Fruit fly (Drosophila melanogaster) whole organism, embryonic: ENCODE measurements around the gene ClC-c.

Experiments
- CG10431 ChIP-seq: fragments of 200-800 bp; sonication (Bioruptor generic); optimal IDR thresholded peaks from 3 replicates; lab custom pipeline; 2018; ENCODE audit warnings: missing biosample characterization, mild to moderate bottlenecking, missing genetic modification characterization
- CG10543 ChIP-seq: fragments of 200-800 bp; sonication (Bioruptor generic); optimal IDR thresholded peaks from 3 replicates; lab custom pipeline; 2017; ENCODE audit warnings: missing biosample characterization, mild to moderate bottlenecking, missing genetic modification characterization, moderate library complexity
- CG10565 ChIP-seq: fragments of 200-800 bp; sonication (Bioruptor generic); optimal IDR thresholded peaks from 3 replicates; lab custom pipeline; 2016; ENCODE audit warnings: missing biosample characterization, mild to moderate bottlenecking, missing genetic modification characterization
- CG11560 ChIP-seq: fragments of 200-800 bp; sonication (Bioruptor generic); IDR thresholded peaks from 3 replicates; pipeline ENCODE4 v1.3.6; 2022; ENCODE audit warnings: missing biosample characterization, missing genetic modification characterization
- CG12104 ChIP-seq: fragments of 200-800 bp; sonication (Bioruptor generic); optimal IDR thresholded peaks from 3 replicates; lab custom pipeline; 2016; ENCODE audit warnings: missing biosample characterization, missing genetic modification characterization
- CG12659 ChIP-seq: fragments of 200-800 bp; sonication (Bioruptor generic); optimal IDR thresholded peaks from 3 replicates; lab custom pipeline; 2017; ENCODE audit warnings: mild to moderate bottlenecking, missing biosample characterization, missing genetic modification reagents, missing genetic modification characterization
- CG14014 ChIP-seq: fragments of 200-800 bp; sonication (Bioruptor generic); IDR thresholded peaks from 2 replicates; pipeline ENCODE4 v1.3.6; 2022; ENCODE audit warnings: missing biosample characterization, missing genetic modification characterization
- CG16813 ChIP-seq: fragments of 200-800 bp; sonication (Bioruptor generic); IDR thresholded peaks from 3 replicates; pipeline ENCODE4 v1.3.6; 2022; ENCODE audit warnings: missing biosample characterization, missing genetic modification characterization; ENCODE audit not compliant: partially characterized antibody
- CG17328 ChIP-seq: fragments of 200-800 bp; sonication (Bioruptor generic); IDR thresholded peaks from 2 replicates; pipeline ENCODE4 v1.3.6; 2022; ENCODE audit warnings: missing biosample characterization, missing genetic modification characterization
- CG18619 ChIP-seq: fragments of 200-800 bp; sonication (Bioruptor generic); optimal IDR thresholded peaks from 3 replicates; lab custom pipeline; 2017; ENCODE audit warnings: missing biosample characterization, mild to moderate bottlenecking, missing genetic modification characterization
- CG18764 ChIP-seq: fragments of 200-800 bp; sonication (Bioruptor generic); optimal IDR thresholded peaks from 3 replicates; lab custom pipeline; 2016; ENCODE audit warnings: missing biosample characterization, missing genetic modification characterization
- CG30403 ChIP-seq: fragments of 200-800 bp; sonication (Bioruptor generic); optimal IDR thresholded peaks from 3 replicates; lab custom pipeline; 2016; ENCODE audit warnings: missing biosample characterization, missing genetic modification characterization
- CG3065 ChIP-seq: fragments of 200-800 bp; sonication (Bioruptor generic); optimal IDR thresholded peaks from 2 replicates; lab custom pipeline; 2016; ENCODE audit warnings: missing biosample characterization, missing genetic modification characterization
- CG3726 ChIP-seq: fragments of 200-800 bp; sonication (Bioruptor generic); IDR thresholded peaks from 3 replicates; pipeline ENCODE4, ENCODE4 v1.3.6; 2022; ENCODE audit warnings: missing biosample characterization, missing genetic modification characterization
- CG3838 ChIP-seq: fragments of 200-800 bp; sonication (Bioruptor generic); optimal IDR thresholded peaks from 3 replicates; lab custom pipeline; 2016; ENCODE audit warnings: missing biosample characterization, missing genetic modification characterization
- CG4424 ChIP-seq: fragments of 200-800 bp; sonication (Bioruptor generic); optimal IDR thresholded peaks from 3 replicates; lab custom pipeline; 2016; ENCODE audit warnings: missing biosample characterization, missing genetic modification characterization
- CG5245 ChIP-seq: fragments of 200-800 bp; sonication (Bioruptor generic); optimal IDR thresholded peaks from 3 replicates; lab custom pipeline; 2016; ENCODE audit warnings: missing biosample characterization, missing genetic modification characterization
- CG5953 ChIP-seq: fragments of 200-800 bp; sonication (Bioruptor generic); IDR thresholded peaks from 2 replicates; pipeline ENCODE4 v1.3.6; 2022; ENCODE audit warnings: missing biosample characterization, missing genetic modification characterization
- CG7839 ChIP-seq: fragments of 200-800 bp; sonication (Bioruptor generic); optimal IDR thresholded peaks from 3 replicates; lab custom pipeline; 2018; ENCODE audit warnings: missing biosample characterization, mild to moderate bottlenecking, missing genetic modification characterization, moderate library complexity
- CG8478 ChIP-seq: fragments of >200 bp; optimal IDR thresholded peaks from 2 replicates; lab custom pipeline; 2018
- CG9437 ChIP-seq: fragments of 200-800 bp; sonication (Bioruptor generic); optimal IDR thresholded peaks from 2 replicates; lab custom pipeline; 2018; ENCODE audit warnings: missing biosample characterization, mild to moderate bottlenecking, missing genetic modification characterization
- CG9609 ChIP-seq: fragments of 200-800 bp; sonication (Bioruptor generic); optimal IDR thresholded peaks from 3 replicates; lab custom pipeline; 2016; ENCODE audit warnings: missing biosample characterization, missing genetic modification characterization
- Chrac-16 ChIP-seq: fragments of 200-800 bp; sonication (Bioruptor generic); optimal IDR thresholded peaks from 3 replicates; lab custom pipeline; 2016; ENCODE audit warnings: missing biosample characterization, missing genetic modification characterization
- D19B ChIP-seq: fragments of 200-800 bp; sonication (Bioruptor generic); optimal IDR thresholded peaks from 2 replicates; lab custom pipeline; 2017; ENCODE audit warnings: missing biosample characterization, mild to moderate bottlenecking, missing genetic modification characterization
- Dfd ChIP-seq, 2 experiments: fragments of >200 bp; optimal IDR thresholded peaks; 2 replicates each; lab custom pipeline; 2017; ENCODE audit warnings: missing biosample characterization in 2 of 2, missing genetic modification characterization in 2 of 2
- Fer1 ChIP-seq: fragments of 200-800 bp; sonication (Bioruptor generic); optimal IDR thresholded peaks from 2 replicates; lab custom pipeline; 2017; ENCODE audit warnings: missing biosample characterization, mild to moderate bottlenecking, missing genetic modification characterization
- H15 ChIP-seq: fragments of 200-800 bp; sonication (Bioruptor generic); IDR thresholded peaks from 3 replicates; pipeline ENCODE4 v1.3.6; 2022; ENCODE audit warnings: missing biosample characterization, missing genetic modification characterization
- Mad ChIP-seq: fragments of 200-800 bp; sonication (Bioruptor generic); optimal IDR thresholded peaks from 2 replicates; lab custom pipeline; 2016; ENCODE audit warnings: missing biosample characterization, missing genetic modification characterization
- Med ChIP-seq: fragments of 200-800 bp; sonication (Bioruptor generic); peaks from one replicate; lab custom pipeline; 2016; ENCODE audit warnings: missing biosample characterization, missing genetic modification characterization, mild to moderate bottlenecking, inconsistent platforms, moderate library complexity
- Meics ChIP-seq: fragments of 200-800 bp; sonication (Bioruptor generic); optimal IDR thresholded peaks from 2 replicates; lab custom pipeline; 2017; ENCODE audit warnings: missing biosample characterization, mild to moderate bottlenecking, missing genetic modification characterization
- Oaz ChIP-seq: fragments of 200-800 bp; sonication (Bioruptor generic); IDR thresholded peaks from 2 replicates; pipeline ENCODE4 v1.3.6; 2022; ENCODE audit warnings: missing biosample characterization, missing genetic modification characterization
- Optix ChIP-seq: fragments of 200-800 bp; sonication (Bioruptor generic); IDR thresholded peaks from 3 replicates; pipeline ENCODE4 v1.3.6; 2022; ENCODE audit warnings: missing biosample characterization, missing genetic modification characterization
- Sox102F ChIP-seq: fragments of 200-800 bp; sonication (Bioruptor generic); optimal IDR thresholded peaks from 2 replicates; lab custom pipeline; 2018; ENCODE audit warnings: missing biosample characterization, mild to moderate bottlenecking, missing genetic modification characterization, moderate library complexity
- Tbp ChIP-seq: fragments of >200 bp; optimal IDR thresholded peaks from 2 replicates; lab custom pipeline; 2018; ENCODE audit warnings: missing biosample characterization, missing genetic modification characterization
- cg ChIP-seq: fragments of 200-800 bp; sonication (Bioruptor generic); optimal IDR thresholded peaks from 3 replicates; lab custom pipeline; 2019; ENCODE audit warnings: missing biosample characterization, mild to moderate bottlenecking, missing genetic modification characterization, moderate library complexity
- gfzf ChIP-seq: fragments of 200-800 bp; sonication (Bioruptor generic); optimal IDR thresholded peaks from 2 replicates; lab custom pipeline; 2016; ENCODE audit warnings: missing biosample characterization, mild to moderate bottlenecking, missing genetic modification characterization, moderate library complexity
- her ChIP-seq: fragments of 200-800 bp; sonication (Bioruptor generic); optimal IDR thresholded peaks from 2 replicates; lab custom pipeline; 2016; ENCODE audit warnings: missing biosample characterization, missing genetic modification characterization
- klu ChIP-seq: fragments of 200-800 bp; sonication (Bioruptor generic); IDR thresholded peaks from 2 replicates; pipeline ENCODE4 v1.3.6; 2022; ENCODE audit warnings: missing biosample characterization, missing genetic modification characterization
- lola ChIP-seq, 3 experiments: fragments of >200 bp in 2 of 3; fragments of 200-800 bp in 1 of 3; sonication (Bioruptor generic) in 1 of 3; optimal IDR thresholded peaks; 2 replicates each; lab custom pipeline; 2017 to 2019; ENCODE audit warnings: missing biosample characterization in 3 of 3, missing genetic modification characterization in 3 of 3, mild to moderate bottlenecking in 1 of 3, moderate library complexity in 1 of 3
- nau ChIP-seq: fragments of 200-800 bp; sonication (Bioruptor generic); optimal IDR thresholded peaks from 3 replicates; lab custom pipeline; 2017; ENCODE audit warnings: missing biosample characterization, mild to moderate bottlenecking, missing genetic modification characterization, missing genetic modification reagents
- nmo ChIP-seq: fragments of 200-800 bp; sonication (Bioruptor generic); optimal IDR thresholded peaks from 2 replicates; lab custom pipeline; 2018; ENCODE audit warnings: missing biosample characterization, mild to moderate bottlenecking, missing genetic modification characterization, moderate library complexity
- otp ChIP-seq: fragments of 200-800 bp; sonication (Bioruptor generic); IDR thresholded peaks from 3 replicates; pipeline ENCODE4, ENCODE4 v1.3.6; 2022; ENCODE audit warnings: missing biosample characterization, missing genetic modification characterization
- phol ChIP-seq: fragments of 200-800 bp; sonication (Bioruptor generic); optimal IDR thresholded peaks from 3 replicates; lab custom pipeline; 2018; ENCODE audit warnings: missing biosample characterization, mild to moderate bottlenecking, missing genetic modification characterization, moderate library complexity
- pita ChIP-seq: fragments of 200-800 bp; sonication (Bioruptor generic); optimal IDR thresholded peaks from 2 replicates; lab custom pipeline; 2017; ENCODE audit warnings: missing biosample characterization, mild to moderate bottlenecking, missing genetic modification characterization
- seq ChIP-seq: fragments of 200-800 bp; sonication (Bioruptor generic); IDR thresholded peaks from 2 replicates; pipeline ENCODE4 v1.3.6; 2022; ENCODE audit warnings: missing biosample characterization, missing genetic modification characterization
- shn ChIP-seq: fragments of 200-800 bp; sonication (Bioruptor generic); optimal IDR thresholded peaks from 3 replicates; lab custom pipeline; 2016; ENCODE audit warnings: missing biosample characterization, missing genetic modification characterization
- so ChIP-seq: fragments of 200-800 bp; sonication (Bioruptor generic); IDR thresholded peaks from 3 replicates; pipeline ENCODE4 v1.3.6; 2022; ENCODE audit warnings: missing biosample characterization, missing genetic modification characterization
- tin ChIP-seq: fragments of 200-800 bp; sonication (Bioruptor generic); optimal IDR thresholded peaks from 3 replicates; lab custom pipeline; 2016; ENCODE audit warnings: missing biosample characterization, missing genetic modification characterization
- trh ChIP-seq: fragments of 200-800 bp; sonication (Bioruptor generic); optimal IDR thresholded peaks from 2 replicates; lab custom pipeline; 2016; ENCODE audit warnings: missing biosample characterization, missing genetic modification characterization
- vfl ChIP-seq: fragments of 200-800 bp; sonication (Bioruptor generic); optimal IDR thresholded peaks from 2 replicates; lab custom pipeline; 2016; ENCODE audit warnings: missing biosample characterization, missing genetic modification characterization

The ClC-c gene

dm6 chr3L:16131264-16132066, 41.2 kb downstream of the ClC-c start, which contains the start of the genes Trs20 and elg1 (continued):
- TF ChIP-seq CG4424 (GFP tag; lab: Kevin White, UChicago) = peak; percentile 43
- peak in 1 of 3 experiments; percentile 61 for TF ChIP-seq lola (GFP tag; optimal IDR thresholded peaks at IDR 0.05; lab: Kevin White, UChicago)
- TF ChIP-seq vfl (GFP tag; lab: Kevin White, UChicago) = no peak
- TF ChIP-seq CG17328 (GFP tag; lab: Robert Waterston, UW) = 0 out of 2 replicates have a peak, but pooled peaks have one; percentile 9
- no peak for TF ChIP-seq Tbp (GFP tag; lab: Kevin White, UChicago)
- peak; percentile 74 for TF ChIP-seq CG7839
- TF ChIP-seq CG18619 (GFP tag; lab: Kevin White, UChicago) = peak; percentile 14
- TF ChIP-seq klu (GFP tag; lab: Robert Waterston, UW) = no peak
- TF ChIP-seq cg (GFP tag; lab: Kevin White, UChicago) = no peak
- TF ChIP-seq CG12104 = peak; percentile 42
- peak; percentile 63 for TF ChIP-seq phol (tag; lab: Kevin White, UChicago)
- no peak for TF ChIP-seq Dfd (GFP tag; optimal IDR thresholded peaks at IDR 0.05; lab: Kevin White, UChicago)
- peak; percentile 62 for TF ChIP-seq CG9437 (GFP tag; lab: Kevin White, UChicago)
- no peak for TF ChIP-seq otp
- TF ChIP-seq CG30403 = peak; percentile 45
- peak; percentile 73 for TF ChIP-seq gfzf (GFP tag; lab: Kevin White, UChicago)
- peak; percentile 24 for TF ChIP-seq tin (GFP tag; lab: Kevin White, UChicago)
- TF ChIP-seq CG11560 (tag; lab: Robert Waterston, UW) = no peak
- no peak for TF ChIP-seq pita (GFP tag; lab: Kevin White, UChicago)
- TF ChIP-seq nmo = peak; percentile 66
- TF ChIP-seq D19B (GFP tag; lab: Kevin White, UChicago) = no peak
- TF ChIP-seq H15 = no peak
- no peak for TF ChIP-seq CG3726 (GFP tag; lab: Robert Waterston, UW)
- TF ChIP-seq CG12659 (GFP tag; lab: Kevin White, UChicago) = peak; percentile 59
- TF ChIP-seq CG9609 = no peak
- TF ChIP-seq Oaz (GFP tag; lab: Robert Waterston, UW) = no peak
- peak; percentile 6 for TF ChIP-seq CG5245
- peak; percentile 87 for TF ChIP-seq Med
- TF ChIP-seq Fer1 (GFP tag; lab: Kevin White, UChicago) = peak; percentile 58
- no peak for TF ChIP-seq shn (GFP tag; lab: Kevin White, UChicago)
- TF ChIP-seq Mad = no peak
- no peak for TF ChIP-seq CG3838 (GFP tag; lab: Kevin White, UChicago)
- 0 out of 2 replicates have a peak, but pooled peaks have one; percentile 22 for TF ChIP-seq seq (GFP tag; lab: Robert Waterston, UW)
- no peak for TF ChIP-seq CG5953 (GFP tag; lab: Robert Waterston, UW)
- TF ChIP-seq nau (GFP tag; lab: Kevin White, UChicago) = no peak
- TF ChIP-seq her (GFP tag; lab: Kevin White, UChicago) = no peak
- TF ChIP-seq CG14014 (GFP tag; lab: Robert Waterston, UW) = no peak; the same call in 1 of the 2 replicates
- TF ChIP-seq CG8478 (lab: Kevin White, UChicago) = no peak
- peak; percentile 28 for TF ChIP-seq CG10431 (GFP tag; lab: Kevin White, UChicago)
- TF ChIP-seq Optix (GFP tag; lab: Robert Waterston, UW) = no peak
- peak; percentile 61 for TF ChIP-seq Meics
- TF ChIP-seq CG10543 (GFP tag; lab: Kevin White, UChicago) = peak; percentile 49
- no peak for TF ChIP-seq trh (GFP tag; lab: Kevin White, UChicago)
- no peak for TF ChIP-seq CG18764 (GFP tag; lab: Kevin White, UChicago)
- TF ChIP-seq CG16813 (GFP tag; lab: Robert Waterston, UW) = no peak
- TF ChIP-seq CG10565 (GFP tag; lab: Kevin White, UChicago) = no peak
- TF ChIP-seq Chrac-16 = peak; percentile 21
- no peak for TF ChIP-seq CG3065
- no peak for TF ChIP-seq Sox102F (GFP tag; lab: Kevin White, UChicago)
- no peak for TF ChIP-seq so
